Worm (Caenorhabditis elegans) whole organism, early embryonic: ENCODE measurements around the gene tag-340.

Source experiments
- B0310.2 ChIP-seq: sonication (generic microtip); optimal IDR thresholded peaks from 2 replicates; lab custom pipeline; 2016; ENCODE audit warnings: mild to moderate bottlenecking, missing genetic modification characterization, missing compliant biosample characterization
- F13C5.2 ChIP-seq: sonication (generic microtip); optimal IDR thresholded peaks from 2 replicates; lab custom pipeline; 2017; ENCODE audit warnings: mild to moderate bottlenecking, missing genetic modification characterization, inconsistent platforms, missing compliant biosample characterization
- aly-1 ChIP-seq: sonication (generic microtip); optimal IDR thresholded peaks from 2 replicates; lab custom pipeline; 2016; ENCODE audit warnings: missing genetic modification characterization, missing compliant biosample characterization
- ama-1 ChIP-seq: fragments of 150-350 bp; optimal IDR thresholded peaks from 2 replicates; lab custom pipeline; 2014
- ceh-13 ChIP-seq: fragments of 200-800 bp; sonication (Bioruptor generic); optimal IDR thresholded peaks from 2 replicates; lab custom pipeline; 2018; ENCODE audit warnings: mild to moderate bottlenecking, missing genetic modification characterization, missing compliant biosample characterization
- ceh-36 ChIP-seq: sonication (generic microtip); optimal IDR thresholded peaks from 2 replicates; lab custom pipeline; 2016; ENCODE audit warnings: missing genetic modification characterization, inconsistent platforms, missing compliant biosample characterization
- ets-7 ChIP-seq: sonication (generic microtip); optimal IDR thresholded peaks from 2 replicates; lab custom pipeline; 2016; ENCODE audit warnings: missing genotype, missing genetic modification characterization, missing compliant biosample characterization
- flt-1 ChIP-seq: fragments of 200-800 bp; sonication (Bioruptor generic); IDR thresholded peaks from 2 replicates; pipeline ENCODE4 v1.3.6; 2022; ENCODE audit warnings: missing genetic modification characterization, missing compliant biosample characterization
- hmbx-1 ChIP-seq: sonication (generic microtip); optimal IDR thresholded peaks from 2 replicates; lab custom pipeline; 2016; ENCODE audit warnings: mild to moderate bottlenecking, missing genetic modification characterization, missing compliant biosample characterization
- hmg-4 ChIP-seq: fragments of 200-800 bp; sonication (Bioruptor generic); optimal IDR thresholded peaks from 2 replicates; lab custom pipeline; 2018; ENCODE audit warnings: mild to moderate bottlenecking, missing genetic modification characterization, missing compliant biosample characterization
- hnd-1 ChIP-seq: sonication (generic microtip); optimal IDR thresholded peaks from 2 replicates; lab custom pipeline; 2016; ENCODE audit warnings: missing genetic modification characterization, missing compliant biosample characterization
- pes-1 ChIP-seq: fragments of 200-800 bp; sonication (Bioruptor generic); IDR thresholded peaks from 2 replicates; pipeline ENCODE4 v1.3.6; 2022; ENCODE audit warnings: missing genetic modification reagents, missing genetic modification characterization, missing compliant biosample characterization
- scrt-1 ChIP-seq: fragments of 200-800 bp; sonication (Bioruptor generic); IDR thresholded peaks from 2 replicates; pipeline ENCODE4 v1.3.6; 2022; ENCODE audit warnings: missing genetic modification characterization, missing compliant biosample characterization
- sea-1 ChIP-seq: fragments of 200-800 bp; sonication (Bioruptor generic); conservative IDR thresholded peaks from 2 replicates; pipeline ENCODE4 v1.3.6; 2022; ENCODE audit warnings: missing genetic modification characterization, missing compliant biosample characterization
- tbx-11 ChIP-seq: fragments of 200-800 bp; sonication (Bioruptor generic); IDR thresholded peaks from 2 replicates; pipeline ENCODE4 v1.3.6; 2022; ENCODE audit warnings: missing genetic modification characterization, missing compliant biosample characterization
- tbx-37 ChIP-seq: fragments of 200-800 bp; sonication (Bioruptor generic); conservative IDR thresholded peaks from 2 replicates; pipeline ENCODE4 v1.3.6; 2022; ENCODE audit warnings: missing genetic modification reagents, missing genetic modification characterization, missing compliant biosample characterization
- tra-4 ChIP-seq: sonication (generic microtip); optimal IDR thresholded peaks from 2 replicates; lab custom pipeline; 2017; ENCODE audit warnings: missing genetic modification characterization, missing compliant biosample characterization

tag-340 gene

ce11 chrIII:4899728-4900127 is 580 bp upstream of the tag-340 start:
- TF ChIP-seq hmbx-1 (tag; lab: Kevin White, UChicago) (no peak), tbx-11 (no peak), aly-1 (no peak), pes-1 (GFP tag; lab: Robert Waterston, UW) (no peak), B0310.2 (tag; lab: Kevin White, UChicago) (peak; percentile 19), ama-1 (lab: Kevin White, UChicago) (no peak), scrt-1 (peak; percentile 55; the same call in 1 of the 2 replicates), F13C5.2 (tag; lab: Kevin White, UChicago) (peak; percentile 87), ceh-36 (no peak), tbx-37 (GFP tag; lab: Robert Waterston, UW) (no peak), sea-1 (GFP tag; lab: Robert Waterston, UW) (0 out of 2 replicates have a peak, but pooled peaks have one; percentile 14), hmg-4 (peak; percentile 91), flt-1 (GFP tag; lab: Robert Waterston, UW) (no peak), hnd-1 (no peak), ceh-13 (no peak), ets-7 (tag; lab: Kevin White, UChicago) (peak; percentile 5), tra-4 (tag; lab: Kevin White, UChicago) (no peak)

- TF ChIP-seq scrt-1 (no peak), flt-1 (GFP tag; lab: Robert Waterston, UW) (no peak), ceh-13 (no peak), hmbx-1 (tag; lab: Kevin White, UChicago) (no peak), hmg-4 (no peak), tbx-11 (no peak), B0310.2 (tag; lab: Kevin White, UChicago) (no peak), ama-1 (lab: Kevin White, UChicago) (no peak), F13C5.2 (tag; lab: Kevin White, UChicago) (no peak), tra-4 (tag; lab: Kevin White, UChicago) (no peak), aly-1 (no peak), hnd-1 (no peak), tbx-37 (GFP tag; lab: Robert Waterston, UW) (no peak), sea-1 (GFP tag; lab: Robert Waterston, UW) (no peak), pes-1 (GFP tag; lab: Robert Waterston, UW) (no peak), ets-7 (tag; lab: Kevin White, UChicago) (no peak), ceh-36 (no peak)
These were observed 3.5 kb downstream of the tag-340 start, which contains the start of gene kbp-2 for ce11 chrIII:4903784-4904183. TSS of gene kbp-2 (minus strand) at chrIII:4903884.

- TF ChIP-seq ama-1 (lab: Kevin White, UChicago) (no peak), F13C5.2 (tag; lab: Kevin White, UChicago) (no peak), hnd-1 (no peak), flt-1 (GFP tag; lab: Robert Waterston, UW) (no peak), tra-4 (tag; lab: Kevin White, UChicago) (no peak), ceh-13 (peak; percentile 18), aly-1 (no peak), hmg-4 (peak; percentile 25), B0310.2 (tag; lab: Kevin White, UChicago) (no peak), tbx-11 (no peak), scrt-1 (no peak), ets-7 (tag; lab: Kevin White, UChicago) (peak; percentile 41), pes-1 (GFP tag; lab: Robert Waterston, UW) (0 out of 2 replicates have a peak, but pooled peaks have one; percentile 40), tbx-37 (GFP tag; lab: Robert Waterston, UW) (0 out of 2 replicates have a peak, but pooled peaks have one; percentile 12), hmbx-1 (tag; lab: Kevin White, UChicago) (no peak)
These were observed 5.1 kb downstream of the tag-340 start, which contains the start of gene F26F4.8 for ce11 chrIII:4905405-4905804. TSS of gene F26F4.8 (minus strand) at chrIII:4905473.

ce11 chrIII:4906365-4906764 is 6.1 kb downstream of the tag-340 start:
- TF ChIP-seq sea-1 (GFP tag; lab: Robert Waterston, UW), result no peak
- no peak for TF ChIP-seq ceh-13
- no peak for TF ChIP-seq hmbx-1 (tag; lab: Kevin White, UChicago)
- TF ChIP-seq ets-7 (tag; lab: Kevin White, UChicago), result no peak
- TF ChIP-seq ceh-36, result no peak
- TF ChIP-seq hnd-1, result no peak
- TF ChIP-seq hmg-4, result no peak
- TF ChIP-seq scrt-1, result no peak
- no peak for TF ChIP-seq tra-4 (tag; lab: Kevin White, UChicago)
- no peak for TF ChIP-seq F13C5.2 (tag; lab: Kevin White, UChicago)
- no peak for TF ChIP-seq aly-1
- no peak for TF ChIP-seq flt-1 (GFP tag; lab: Robert Waterston, UW)
- no peak for TF ChIP-seq ama-1 (lab: Kevin White, UChicago)
- TF ChIP-seq B0310.2 (tag; lab: Kevin White, UChicago), result no peak
- no peak for TF ChIP-seq tbx-37 (GFP tag; lab: Robert Waterston, UW)
- TF ChIP-seq pes-1 (GFP tag; lab: Robert Waterston, UW), result no peak
- no peak for TF ChIP-seq tbx-11

ce11 chrIII:4906896-4907295 is 6.6 kb downstream of the tag-340 start, which contains the start of gene rom-1:
TSS of gene rom-1 (plus strand) at chrIII:4907196.
- TF ChIP-seq ceh-36 (no peak), ceh-13 (no peak), B0310.2 (tag; lab: Kevin White, UChicago) (no peak), pes-1 (GFP tag; lab: Robert Waterston, UW) (no peak), hnd-1 (no peak), hmg-4 (no peak)

ce11 chrIII:4909938-4910337 is 9.6 kb downstream of the tag-340 start, which contains the start of gene F26F4.12:
TSS of gene F26F4.12 (minus strand) at chrIII:4910038.
- TF ChIP-seq ets-7 (tag; lab: Kevin White, UChicago) (no peak), F13C5.2 (tag; lab: Kevin White, UChicago) (no peak), ceh-36 (no peak)

ce11 chrIII:4910956-4911355 is 10.6 kb downstream of the tag-340 start, which contains the start of gene F26F4.2:
TSS of gene F26F4.2 (plus strand) at chrIII:4911256.
- TF ChIP-seq tra-4 (tag; lab: Kevin White, UChicago) (no peak), B0310.2 (tag; lab: Kevin White, UChicago) (no peak), tbx-11 (no peak), flt-1 (GFP tag; lab: Robert Waterston, UW) (no peak), scrt-1 (no peak), hmg-4 (no peak), ceh-13 (no peak), pes-1 (GFP tag; lab: Robert Waterston, UW) (no peak), tbx-37 (GFP tag; lab: Robert Waterston, UW) (no peak), F13C5.2 (tag; lab: Kevin White, UChicago) (no peak), ceh-36 (no peak), aly-1 (no peak), ets-7 (tag; lab: Kevin White, UChicago) (no peak), hmbx-1 (tag; lab: Kevin White, UChicago) (no peak), sea-1 (GFP tag; lab: Robert Waterston, UW) (no peak), hnd-1 (no peak), ama-1 (lab: Kevin White, UChicago) (no peak)
